Worm (Caenorhabditis elegans): ENCODE measurements around the gene mps-4.

Gene mps-4

ce11 chrIII:8262599-8262998, 9.0 kb downstream of the mps-4 start:
- no peak for TF ChIP-seq ztf-29 (GFP tag; IDR thresholded peaks at IDR 0.05)
- TF ChIP-seq ref-1 (GFP tag; conservative IDR thresholded peaks at IDR 0.05) = no peak
- no peak for TF ChIP-seq cog-1 (tag; optimal IDR thresholded peaks at IDR 0.05)
- TF ChIP-seq klf-2 (GFP tag; conservative IDR thresholded peaks at IDR 0.05) = no peak
- TF ChIP-seq tab-1 (GFP tag; IDR thresholded peaks at IDR 0.05) = no peak
- TF ChIP-seq med-1 (GFP tag; optimal IDR thresholded peaks at IDR 0.05; ENCODE audit: insufficient read depth) = no peak

- no peak for TF ChIP-seq ref-1 (GFP tag; conservative IDR thresholded peaks at IDR 0.05)
- TF ChIP-seq klf-2 (GFP tag; conservative IDR thresholded peaks at IDR 0.05) = no peak
These were observed 13.5 kb downstream of the mps-4 start, which contains the start of gene ncr-2 for ce11 chrIII:8258045-8258444. Gene ncr-2 (plus strand): TSS chrIII:8258345.

- no peak for TF ChIP-seq ztf-29 (GFP tag; IDR thresholded peaks at IDR 0.05)
- TF ChIP-seq ref-1 (GFP tag; conservative IDR thresholded peaks at IDR 0.05) = no peak
- no peak for TF ChIP-seq klf-2 (GFP tag; conservative IDR thresholded peaks at IDR 0.05)
- no peak for TF ChIP-seq T22C8.4 (GFP tag; IDR thresholded peaks at IDR 0.05)
- no peak for TF ChIP-seq ztf-23 (GFP tag; IDR thresholded peaks at IDR 0.05)
- no peak for TF ChIP-seq med-1 (GFP tag; optimal IDR thresholded peaks at IDR 0.05; ENCODE audit: insufficient read depth)
These were observed 16.6 kb downstream of the mps-4 start, which contains the start of gene F09G8.5 for ce11 chrIII:8254938-8255337. Gene F09G8.5 (plus strand): TSS chrIII:8254975.

- TF ChIP-seq ztf-29 (GFP tag; IDR thresholded peaks at IDR 0.05) = no peak
- TF ChIP-seq T22C8.4 (GFP tag; IDR thresholded peaks at IDR 0.05) = no peak
- TF ChIP-seq cog-1 (tag; optimal IDR thresholded peaks at IDR 0.05) = no peak
- TF ChIP-seq tab-1 (GFP tag; IDR thresholded peaks at IDR 0.05) = no peak
- no peak for TF ChIP-seq ref-1 (GFP tag; conservative IDR thresholded peaks at IDR 0.05)
- 0 out of 2 replicates have a peak, but pooled peaks have one; percentile 33 for TF ChIP-seq flt-1 (GFP tag; IDR thresholded peaks at IDR 0.05)
- peak; percentile 73 for TF ChIP-seq ztf-23 (GFP tag; IDR thresholded peaks at IDR 0.05)
These were observed 21.4 kb downstream of the mps-4 start, which contains the start of gene knl-1 for ce11 chrIII:8250007-8250683. Gene knl-1 (plus strand): TSS chrIII:8250632.

- TF ChIP-seq ztf-29 (GFP tag; IDR thresholded peaks at IDR 0.05) (no peak), cog-1 (tag; optimal IDR thresholded peaks at IDR 0.05) (no peak)
These were observed 22.2 kb downstream of the mps-4 start, which contains the start of the genes C02F5.10 and C02F5.2 for ce11 chrIII:8249381-8249780. Gene C02F5.10 (minus strand): TSS chrIII:8249481. Gene C02F5.2 (plus strand): TSS chrIII:8249619.

DNA sequence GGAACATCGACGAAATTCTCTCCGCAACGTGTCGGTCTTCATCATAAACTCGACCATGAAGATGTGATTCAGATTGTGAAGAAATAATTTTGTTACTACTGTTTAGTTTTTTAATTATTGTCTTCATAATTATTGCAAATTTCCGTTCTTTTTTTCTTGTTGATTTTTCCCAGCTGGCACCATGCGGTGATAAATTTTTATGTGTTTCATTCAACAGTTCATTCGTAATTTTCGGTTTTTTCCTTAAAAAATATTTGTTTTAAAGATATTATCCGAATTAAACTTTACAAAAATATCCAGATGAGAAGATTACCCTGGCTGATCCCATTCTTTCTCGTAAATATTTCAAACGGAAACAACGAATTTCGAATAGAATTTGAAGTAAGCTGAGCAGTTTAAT, 24.5 kb downstream of the mps-4 start, which contains the start of gene C02F5.13:
TSS of gene C02F5.13 (plus strand) at position 301 of the 400 bp plus-strand sequence.
- TF ChIP-seq med-1 (GFP tag; optimal IDR thresholded peaks at IDR 0.05; ENCODE audit: insufficient read depth) (no peak), flt-1 (GFP tag; IDR thresholded peaks at IDR 0.05) (no peak), T22C8.4 (GFP tag; IDR thresholded peaks at IDR 0.05) (no peak), ref-1 (GFP tag; conservative IDR thresholded peaks at IDR 0.05) (no peak)

ce11 chrIII:8245591-8245990, 26.0 kb downstream of the mps-4 start, which contains the start of gene C02F5.3:
Gene C02F5.3 (plus strand): TSS chrIII:8245891.
- TF ChIP-seq ztf-23 (GFP tag; IDR thresholded peaks at IDR 0.05) (no peak), ztf-29 (GFP tag; IDR thresholded peaks at IDR 0.05) (no peak), T22C8.4 (GFP tag; IDR thresholded peaks at IDR 0.05) (no peak), med-1 (GFP tag; optimal IDR thresholded peaks at IDR 0.05; ENCODE audit: insufficient read depth) (no peak), flt-1 (GFP tag; IDR thresholded peaks at IDR 0.05) (no peak)

DNA sequence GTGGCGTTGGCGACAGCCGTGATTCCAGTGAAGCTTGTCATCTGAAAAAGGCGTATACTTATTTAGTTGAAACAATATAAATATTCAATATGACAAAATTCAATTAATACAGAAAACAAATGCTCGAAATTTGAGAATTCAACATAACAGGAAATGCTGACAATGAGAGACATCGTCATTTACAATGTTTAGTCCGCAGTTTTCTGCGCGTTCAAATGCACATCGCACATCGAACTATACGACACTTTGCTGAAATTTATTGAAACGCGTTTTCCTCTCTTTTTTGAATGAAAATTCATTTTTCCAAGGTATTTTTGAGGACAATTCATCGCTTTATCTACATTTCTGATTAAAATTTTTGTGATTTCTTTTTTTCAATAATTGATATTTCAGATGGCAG, 27.5 kb downstream of the mps-4 start, which contains the start of the genes pbs-6 and cids-1:
TSS of gene pbs-6 (minus strand) at position 41 of the 400 bp plus-strand sequence.
TSS of gene cids-1 (plus strand) at position 394 of the 400 bp plus-strand sequence.
- no peak for TF ChIP-seq cog-1 (tag; optimal IDR thresholded peaks at IDR 0.05)
- TF ChIP-seq ref-1 (GFP tag; conservative IDR thresholded peaks at IDR 0.05) = no peak
- TF ChIP-seq tab-1 (GFP tag; IDR thresholded peaks at IDR 0.05) = no peak
- no peak for TF ChIP-seq flt-1 (GFP tag; IDR thresholded peaks at IDR 0.05)
- no peak for TF ChIP-seq klf-2 (GFP tag; conservative IDR thresholded peaks at IDR 0.05)
- TF ChIP-seq T22C8.4 (GFP tag; IDR thresholded peaks at IDR 0.05) = no peak
- no peak for TF ChIP-seq med-1 (GFP tag; optimal IDR thresholded peaks at IDR 0.05; ENCODE audit: insufficient read depth)
- no peak for TF ChIP-seq ztf-29 (GFP tag; IDR thresholded peaks at IDR 0.05)
- TF ChIP-seq ztf-23 (GFP tag; IDR thresholded peaks at IDR 0.05) = no peak

DNA sequence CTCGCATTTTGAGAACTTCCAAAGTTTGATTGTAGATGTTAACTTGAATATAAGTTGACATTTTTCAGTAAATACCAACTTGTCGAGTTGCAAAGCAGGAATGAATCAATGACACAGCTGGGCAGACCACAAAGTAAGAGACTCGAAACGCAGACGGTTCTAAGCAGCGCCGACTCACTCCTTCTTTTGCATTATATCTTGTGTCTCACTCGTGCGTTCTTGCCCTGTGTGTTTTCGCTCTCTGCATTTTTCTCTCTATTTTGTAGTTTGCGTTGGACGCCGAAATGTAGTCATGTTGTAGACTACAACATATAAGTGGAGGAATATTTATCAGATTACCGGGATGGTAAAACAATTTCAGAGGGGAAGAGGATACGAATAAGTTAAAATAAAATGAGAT, 28.8 kb downstream of the mps-4 start, which contains the start of gene C02F5.12:
TSS of gene C02F5.12 (minus strand) at position 221 of the 400 bp plus-strand sequence.
- TF ChIP-seq cog-1 (tag; optimal IDR thresholded peaks at IDR 0.05) (no peak), flt-1 (GFP tag; IDR thresholded peaks at IDR 0.05) (no peak), T22C8.4 (GFP tag; IDR thresholded peaks at IDR 0.05) (no peak), ztf-23 (GFP tag; IDR thresholded peaks at IDR 0.05) (no peak), klf-2 (GFP tag; conservative IDR thresholded peaks at IDR 0.05) (no peak), tab-1 (GFP tag; IDR thresholded peaks at IDR 0.05) (no peak), ref-1 (GFP tag; conservative IDR thresholded peaks at IDR 0.05) (no peak), med-1 (GFP tag; optimal IDR thresholded peaks at IDR 0.05; ENCODE audit: insufficient read depth) (no peak), ztf-29 (GFP tag; IDR thresholded peaks at IDR 0.05) (no peak)

- TF ChIP-seq klf-2 (GFP tag; conservative IDR thresholded peaks at IDR 0.05) (no peak), T22C8.4 (GFP tag; IDR thresholded peaks at IDR 0.05) (no peak), flt-1 (GFP tag; IDR thresholded peaks at IDR 0.05) (no peak), cog-1 (tag; optimal IDR thresholded peaks at IDR 0.05) (no peak), tab-1 (GFP tag; IDR thresholded peaks at IDR 0.05) (no peak), ztf-29 (GFP tag; IDR thresholded peaks at IDR 0.05) (no peak), ref-1 (GFP tag; conservative IDR thresholded peaks at IDR 0.05) (no peak), med-1 (GFP tag; optimal IDR thresholded peaks at IDR 0.05; ENCODE audit: insufficient read depth) (no peak), ztf-23 (GFP tag; IDR thresholded peaks at IDR 0.05) (no peak)
These were observed 30.6 kb downstream of the mps-4 start for ce11 chrIII:8240948-8241347.
